Worm (Caenorhabditis elegans) whole organism, L2 larva: Measurements from ENCODE around the gene ZK546.2.

Source experiments
- C34F6.9 ChIP-seq: fragments of 150-350 bp; optimal IDR thresholded peaks from 2 replicates; lab custom pipeline; 2014; ENCODE audit warnings: missing biosample characterization, missing genetic modification characterization
- F13H6.1 ChIP-seq: sonication (generic microtip); optimal IDR thresholded peaks from 2 replicates; lab custom pipeline; 2016; ENCODE audit warnings: missing genetic modification characterization, missing compliant biosample characterization
- R02D3.7 ChIP-seq: fragments of 150-350 bp; optimal IDR thresholded peaks from 2 replicates; lab custom pipeline; 2014; ENCODE audit warnings: missing biosample characterization, missing genetic modification characterization
- Y55F3AM.14 ChIP-seq: fragments of 200-800 bp; sonication (Bioruptor generic); optimal IDR thresholded peaks from 2 replicates; lab custom pipeline; 2018; ENCODE audit warnings: mild to moderate bottlenecking, missing genetic modification characterization, missing compliant biosample characterization
- ZK546.5 ChIP-seq: sonication (generic microtip); optimal IDR thresholded peaks from 2 replicates; lab custom pipeline; 2017; ENCODE audit warnings: missing biosample characterization, missing genetic modification characterization
- alr-1 ChIP-seq: fragments of 150-350 bp; optimal IDR thresholded peaks from 2 replicates; lab custom pipeline; 2014; ENCODE audit warnings: missing biosample characterization, missing genetic modification characterization
- aly-2 ChIP-seq: fragments of 150-350 bp; optimal IDR thresholded peaks from 2 replicates; lab custom pipeline; 2014; ENCODE audit warnings: missing biosample characterization, missing genetic modification characterization
- ama-1 ChIP-seq: fragments of 150-350 bp; optimal IDR thresholded peaks from 2 replicates; lab custom pipeline; 2018; ENCODE audit warnings: inconsistent platforms
- blmp-1 ChIP-seq: sonication (generic microtip); optimal IDR thresholded peaks from 2 replicates; lab custom pipeline; 2017; ENCODE audit warnings: missing genetic modification characterization, mild to moderate bottlenecking, missing compliant biosample characterization, antibody characterized with exemption, moderate library complexity; ENCODE audit not compliant: insufficient read depth
- ceh-16 ChIP-seq: fragments of 150-350 bp; optimal IDR thresholded peaks from 2 replicates; lab custom pipeline; 2014; ENCODE audit warnings: missing biosample characterization, missing genetic modification characterization
- ceh-82 ChIP-seq: fragments of 150-350 bp; optimal IDR thresholded peaks from 2 replicates; lab custom pipeline; 2014; ENCODE audit warnings: missing biosample characterization, missing genetic modification characterization
- crh-2 ChIP-seq: sonication (generic microtip); optimal IDR thresholded peaks from 2 replicates; lab custom pipeline; 2017; ENCODE audit warnings: missing biosample characterization, missing genetic modification characterization
- dmd-4 ChIP-seq: sonication (generic microtip); optimal IDR thresholded peaks from 2 replicates; lab custom pipeline; 2017; ENCODE audit warnings: missing biosample characterization, missing genetic modification characterization
- egl-27 ChIP-seq: sonication (generic microtip); optimal IDR thresholded peaks from 3 replicates; lab custom pipeline; 2017; ENCODE audit warnings: missing biosample characterization, missing genetic modification reagents, missing genetic modification characterization
- elt-3 ChIP-seq: sonication (generic microtip); optimal IDR thresholded peaks from 2 replicates; lab custom pipeline; 2017; ENCODE audit warnings: missing biosample characterization, missing genetic modification characterization
- fos-1 ChIP-seq: fragments of 150-350 bp; optimal IDR thresholded peaks from 2 replicates; lab custom pipeline; 2014; ENCODE audit warnings: missing biosample characterization, missing genetic modification characterization
- gmeb-1 ChIP-seq: fragments of 150-350 bp; optimal IDR thresholded peaks from 2 replicates; lab custom pipeline; 2014; ENCODE audit warnings: missing biosample characterization, missing genetic modification characterization
- lin-11 ChIP-seq: fragments of 150-350 bp; sonication (generic microtip); optimal IDR thresholded peaks from 2 replicates; lab custom pipeline; 2014; ENCODE audit warnings: missing biosample characterization, missing genetic modification characterization, inconsistent platforms, mixed read lengths
- lin-13 ChIP-seq: fragments of 150-350 bp; optimal IDR thresholded peaks from 2 replicates; lab custom pipeline; 2014; ENCODE audit warnings: missing biosample characterization, missing genetic modification reagents, missing genetic modification characterization
- lin-39 ChIP-seq: fragments of 150-350 bp; optimal IDR thresholded peaks from 2 replicates; lab custom pipeline; 2014; ENCODE audit warnings: missing biosample characterization, missing genetic modification reagents, missing genetic modification characterization
- lsy-2 ChIP-seq, 2 experiments: fragments of 150-350 bp in 1 of 2; sonication (generic microtip) in 1 of 2; optimal IDR thresholded peaks; 2 replicates each; lab custom pipeline; 2014 to 2017; ENCODE audit warnings: missing biosample characterization in 2 of 2, missing genetic modification characterization in 2 of 2
- mab-5 ChIP-seq: fragments of 150-350 bp; optimal IDR thresholded peaks from 2 replicates; lab custom pipeline; 2014; ENCODE audit warnings: missing biosample characterization, missing genetic modification characterization
- mbf-1 ChIP-seq: sonication (generic microtip); optimal IDR thresholded peaks from 2 replicates; lab custom pipeline; 2017; ENCODE audit warnings: missing biosample characterization, missing genetic modification characterization
- mdl-1 ChIP-seq, 2 experiments: fragments of 150-350 bp in 1 of 2; sonication (generic microtip) in 1 of 2; optimal IDR thresholded peaks; 2 replicates each; lab custom pipeline; 2017; ENCODE audit warnings: missing biosample characterization in 2 of 2, missing genetic modification characterization in 2 of 2
- nhr-10 ChIP-seq: sonication (generic microtip); optimal IDR thresholded peaks from 2 replicates; lab custom pipeline; 2017; ENCODE audit warnings: missing biosample characterization, missing genetic modification characterization
- nhr-11 ChIP-seq: fragments of 150-350 bp; optimal IDR thresholded peaks from 2 replicates; lab custom pipeline; 2014; ENCODE audit warnings: missing biosample characterization, missing genetic modification characterization
- nhr-12 ChIP-seq: fragments of 150-350 bp; optimal IDR thresholded peaks from 2 replicates; lab custom pipeline; 2014; ENCODE audit warnings: missing biosample characterization, missing genetic modification characterization
- nhr-129 ChIP-seq: fragments of 150-350 bp; optimal IDR thresholded peaks from 2 replicates; lab custom pipeline; 2014; ENCODE audit warnings: missing biosample characterization, missing genetic modification characterization
- nhr-21 ChIP-seq: fragments of 150-350 bp; optimal IDR thresholded peaks from 2 replicates; lab custom pipeline; 2014; ENCODE audit warnings: missing biosample characterization, missing genetic modification characterization
- nhr-23 ChIP-seq: fragments of 150-350 bp; optimal IDR thresholded peaks from 2 replicates; lab custom pipeline; 2014; ENCODE audit warnings: missing biosample characterization, missing genetic modification reagents, missing genetic modification characterization
- nhr-25 ChIP-seq: fragments of 150-350 bp; sonication (generic microtip); optimal IDR thresholded peaks from 3 replicates; lab custom pipeline; 2014; ENCODE audit warnings: missing biosample characterization, missing genetic modification characterization
- nhr-6 ChIP-seq: fragments of 150-350 bp; optimal IDR thresholded peaks from 2 replicates; lab custom pipeline; 2014; ENCODE audit warnings: missing biosample characterization, missing genetic modification characterization
- nhr-77 ChIP-seq: fragments of 150-350 bp; optimal IDR thresholded peaks from 2 replicates; lab custom pipeline; 2014; ENCODE audit warnings: missing biosample characterization, missing genetic modification characterization
- peb-1 ChIP-seq: fragments of 150-350 bp; optimal IDR thresholded peaks from 2 replicates; lab custom pipeline; 2014; ENCODE audit warnings: missing biosample characterization, missing genetic modification characterization
- sem-4 ChIP-seq: fragments of 150-350 bp; optimal IDR thresholded peaks from 2 replicates; lab custom pipeline; 2014; ENCODE audit warnings: missing biosample characterization, missing genetic modification reagents, missing genetic modification characterization
- skn-1 ChIP-seq: sonication (generic microtip); optimal IDR thresholded peaks from 2 replicates; lab custom pipeline; 2017; ENCODE audit warnings: missing biosample characterization, missing genetic modification characterization
- sma-3 ChIP-seq: sonication (generic microtip); optimal IDR thresholded peaks from 2 replicates; lab custom pipeline; 2016; ENCODE audit warnings: missing genetic modification reagents, missing genetic modification characterization, missing compliant biosample characterization
- sma-9 ChIP-seq, 2 experiments: fragments of 150-350 bp in 1 of 2; sonication (generic microtip) in 1 of 2; optimal IDR thresholded peaks; 2 replicates each; lab custom pipeline; 2014 to 2016; ENCODE audit warnings: missing genetic modification characterization in 2 of 2, mild to moderate bottlenecking in 1 of 2, missing biosample characterization in 1 of 2, missing compliant biosample characterization in 1 of 2, missing genetic modification reagents in 1 of 2, moderate library complexity in 1 of 2
- snpc-4 ChIP-seq: fragments of 150-350 bp; optimal IDR thresholded peaks from 2 replicates; lab custom pipeline; 2014; ENCODE audit warnings: missing biosample characterization, missing genetic modification characterization
- unc-39 ChIP-seq: fragments of 150-350 bp; optimal IDR thresholded peaks from 2 replicates; lab custom pipeline; 2014; ENCODE audit warnings: missing biosample characterization, missing genetic modification characterization
- unc-55 ChIP-seq: fragments of 150-350 bp; sonication (generic microtip); optimal IDR thresholded peaks from 3 replicates; lab custom pipeline; 2014; ENCODE audit warnings: missing biosample characterization, missing genetic modification reagents, missing genetic modification characterization
- unc-62 ChIP-seq: fragments of 150-350 bp; optimal IDR thresholded peaks from 2 replicates; lab custom pipeline; 2014; ENCODE audit warnings: missing biosample characterization, missing genetic modification reagents, missing genetic modification characterization
- zag-1 ChIP-seq: fragments of 150-350 bp; optimal IDR thresholded peaks from 2 replicates; lab custom pipeline; 2014; ENCODE audit warnings: missing biosample characterization, missing genetic modification characterization
- ztf-1 ChIP-seq: fragments of 200-800 bp; sonication (Bioruptor generic); conservative IDR thresholded peaks from 2 replicates; pipeline ENCODE4 v1.3.6; 2022; ENCODE audit warnings: missing genetic modification characterization, missing compliant biosample characterization
- ztf-11 ChIP-seq: sonication (generic microtip); optimal IDR thresholded peaks from 2 replicates; lab custom pipeline; 2017; ENCODE audit warnings: missing biosample characterization, missing genetic modification characterization
- ztf-4 ChIP-seq: fragments of 150-350 bp; optimal IDR thresholded peaks from 2 replicates; lab custom pipeline; 2014; ENCODE audit warnings: missing biosample characterization, missing genetic modification characterization

The ZK546.2 gene

ce11 chrII:4993530-4994192 lies 47.8 kb downstream of the ZK546.2 start, which contains the start of the genes eif-1 and vps-24:
TSS of gene eif-1 (minus strand) at chrII:4993580.
TSS of gene vps-24 (plus strand) at chrII:4993998.
- TF ChIP-seq dmd-4 (no peak), egl-27 (no peak), blmp-1 (tag; lab: Kevin White, UChicago) (peak; percentile 3), fos-1 (tag; lab: Kevin White, UChicago) (no peak), lsy-2 (tag; optimal IDR thresholded peaks at IDR 0.05; lab: Kevin White, UChicago) (peak in 1 of 2 experiments; percentile 70), elt-3 (no peak), nhr-21 (tag; lab: Kevin White, UChicago) (no peak), lin-39 (no peak), C34F6.9 (tag; lab: Kevin White, UChicago) (peak; percentile 82), sma-9 (GFP tag; optimal IDR thresholded peaks at IDR 0.05; lab: Kevin White, UChicago) (peak; percentile 25), sma-9 (tag; optimal IDR thresholded peaks at IDR 0.05; lab: Kevin White, UChicago) (no peak), mbf-1 (tag; lab: Kevin White, UChicago) (no peak), lin-13 (peak; percentile 53), ztf-4 (tag; lab: Kevin White, UChicago) (no peak), unc-55 (GFP tag; lab: Kevin White, UChicago) (peak; percentile 72), R02D3.7 (tag; lab: Kevin White, UChicago) (no peak), nhr-6 (tag; lab: Kevin White, UChicago) (no peak), crh-2 (peak; percentile 29), lin-11 (tag; lab: Kevin White, UChicago) (no peak), peb-1 (tag; lab: Kevin White, UChicago) (no peak), skn-1 (tag; lab: Kevin White, UChicago) (no peak), nhr-77 (tag; lab: Kevin White, UChicago) (no peak), ztf-1 (GFP tag; lab: Robert Waterston, UW) (no peak), nhr-23 (tag; lab: Kevin White, UChicago) (no peak), nhr-11 (no peak), snpc-4 (tag; lab: Kevin White, UChicago) (peak; percentile 1), F13H6.1 (tag; lab: Kevin White, UChicago) (peak; percentile 30), ztf-11 (tag; lab: Kevin White, UChicago) (no peak), nhr-25 (tag; lab: Kevin White, UChicago) (peak; percentile 20), mdl-1 (tag; optimal IDR thresholded peaks at IDR 0.05; lab: Kevin White, UChicago) (no peak), ama-1 (lab: Kevin White, UChicago) (no peak), zag-1 (tag; lab: Kevin White, UChicago) (no peak), unc-39 (tag; lab: Kevin White, UChicago) (no peak), Y55F3AM.14 (GFP tag; lab: Kevin White, UChicago) (no peak), sma-3 (GFP tag; lab: Kevin White, UChicago) (peak; percentile 4), nhr-12 (tag; lab: Kevin White, UChicago) (no peak), ZK546.5 (tag; lab: Kevin White, UChicago) (no peak), nhr-129 (tag; lab: Kevin White, UChicago) (peak; percentile 49), nhr-10 (tag; lab: Kevin White, UChicago) (no peak), ceh-82 (tag; lab: Kevin White, UChicago) (no peak), ceh-16 (no peak), aly-2 (tag; lab: Kevin White, UChicago) (no peak), gmeb-1 (tag; lab: Kevin White, UChicago) (peak; percentile 51), mab-5 (no peak), unc-62 (GFP tag; lab: Kevin White, UChicago) (no peak), sem-4 (no peak), alr-1 (no peak)
- TF ChIP-seq, all 48 proteins: peak for 13
